Fruit fly (Drosophila melanogaster) Kc167 (cell line): ENCODE data around the gene mbo.

Experiments used
- Myc ChIP-seq: fragments of >200 bp; optimal IDR thresholded peaks from 2 replicates; lab custom pipeline; 2017; ENCODE audit warnings: missing external identifiers
- Sin3A ChIP-seq: fragments of >200 bp; optimal IDR thresholded peaks from 2 replicates; lab custom pipeline; 2018; ENCODE audit warnings: missing external identifiers
- h ChIP-seq: fragments of >200 bp; optimal IDR thresholded peaks from 3 replicates; lab custom pipeline; 2018; ENCODE audit warnings: missing external identifiers
- insv ChIP-seq: fragments of >200 bp; optimal IDR thresholded peaks from 3 replicates; lab custom pipeline; 2018; ENCODE audit warnings: missing external identifiers
- psq ChIP-seq: fragments of >200 bp; optimal IDR thresholded peaks from 2 replicates; lab custom pipeline; 2017; ENCODE audit warnings: missing external identifiers
- ttk ChIP-seq: sonication (Bioruptor generic); optimal IDR thresholded peaks from 2 replicates; lab custom pipeline; 2017; ENCODE audit warnings: missing external identifiers

DNA sequence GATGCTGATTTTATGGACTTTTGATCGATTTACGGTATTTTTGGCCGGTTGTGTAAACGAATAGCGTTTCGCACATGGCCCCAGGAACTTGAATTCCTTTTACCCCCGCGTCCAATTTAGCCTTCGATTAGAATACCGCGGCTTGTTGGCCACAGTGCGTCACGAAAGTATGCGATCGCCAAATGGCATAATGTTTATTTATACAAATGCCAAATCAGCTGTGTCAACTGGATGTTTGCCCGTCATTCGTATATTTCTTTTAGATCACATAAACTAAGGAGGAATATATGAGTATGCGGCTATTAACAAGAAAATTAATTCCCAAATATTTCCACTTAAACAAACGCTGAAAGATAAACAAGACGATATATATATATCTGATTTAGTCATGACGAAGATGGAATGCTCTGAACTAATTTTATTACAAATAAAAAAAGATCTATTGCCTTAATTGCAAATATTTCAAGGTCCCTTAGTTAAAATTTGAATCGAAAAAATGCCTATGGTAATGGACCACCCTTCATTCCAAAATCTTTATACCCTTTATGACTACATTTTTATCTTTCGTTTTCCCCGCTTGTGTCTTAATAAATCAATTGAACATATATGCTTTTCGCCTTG lies 21.8 kb downstream of the mbo start:
- no peak for TF ChIP-seq ttk (lab: Kevin White, UChicago)
- no peak for TF ChIP-seq h (lab: Kevin White, UChicago)
- TF ChIP-seq Sin3A (lab: Kevin White, UChicago) = no peak
- TF ChIP-seq psq = no peak
- TF ChIP-seq Myc (lab: Kevin White, UChicago) = no peak
- TF ChIP-seq insv (lab: Kevin White, UChicago) = no peak
